Fruit fly (Drosophila melanogaster): ENCODE data around the gene Smg5.

DNA sequence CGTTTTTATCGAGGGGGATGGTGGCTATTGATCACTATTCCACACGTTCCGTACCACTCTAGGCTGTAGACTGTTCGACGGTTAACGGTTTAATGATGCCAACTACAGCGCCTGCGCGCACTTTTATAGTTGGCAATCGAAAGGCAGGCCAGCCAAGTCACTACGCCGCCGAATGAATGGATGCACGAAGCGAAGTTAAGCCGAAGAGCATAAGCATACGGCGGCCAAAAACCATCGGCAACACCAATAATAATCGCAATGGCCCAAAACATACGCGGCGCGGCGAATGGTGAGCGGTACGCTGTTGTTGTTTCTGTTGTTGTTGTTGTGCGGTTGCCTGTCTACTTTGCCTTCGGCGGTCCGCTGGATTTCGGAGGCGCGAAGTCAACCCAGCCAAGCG, 19.0 kb upstream of the Smg5 start, which contains the start of gene Vajk1:
- TF ChIP-seq fd96Cb (tag; optimal IDR thresholded peaks at IDR 0.05) = no peak
- TF ChIP-seq tio (GFP tag; optimal IDR thresholded peaks at IDR 0.05) = no peak
- TF ChIP-seq CG18262 (tag; optimal IDR thresholded peaks at IDR 0.05) = no peak

Measured in whole organism, embryonic.